Worm (Caenorhabditis elegans): ENCODE measurements around the gene glb-25.

DNA sequence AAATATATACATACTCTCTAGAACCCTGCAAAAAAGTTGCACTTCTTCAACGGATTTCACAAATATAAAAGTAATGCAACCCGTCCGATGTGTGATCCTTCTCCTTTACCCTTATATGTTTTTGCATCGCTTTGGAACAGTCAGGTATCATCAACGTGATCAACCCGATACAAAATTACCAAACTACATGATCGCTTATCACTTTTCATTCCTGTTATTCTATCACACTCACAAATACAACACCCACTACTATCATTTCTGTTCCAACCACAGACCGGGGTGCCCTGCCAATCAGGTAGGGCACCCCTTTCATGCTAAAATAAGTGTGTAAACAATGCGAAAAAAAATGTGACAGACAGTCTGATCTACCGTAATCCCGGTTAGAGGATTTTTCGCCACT, 28.9 kb downstream of the glb-25 start:
- TF ChIP-seq ama-1 (optimal IDR thresholded peaks at IDR 0.05) (no peak), flt-1 (GFP tag; IDR thresholded peaks at IDR 0.05) (no peak), ceh-36 (tag; optimal IDR thresholded peaks at IDR 0.05) (no peak), scrt-1 (GFP tag; IDR thresholded peaks at IDR 0.05) (no peak), hnd-1 (tag; optimal IDR thresholded peaks at IDR 0.05) (no peak), tra-4 (tag; optimal IDR thresholded peaks at IDR 0.05) (no peak)

Data from whole organism, early embryonic.